Fruit fly (Drosophila melanogaster) whole organism, pupa: ENCODE data around the gene CG7120.

Experiments used
- CG10348 ChIP-seq: fragments of 200-800 bp; sonication (Bioruptor generic); IDR thresholded peaks from 2 replicates; pipeline ENCODE4 v1.3.6; 2022; ENCODE audit warnings: missing biosample characterization, missing genetic modification characterization
- CG12605 ChIP-seq: fragments of 200-800 bp; sonication (Bioruptor generic); IDR thresholded peaks from 2 replicates; pipeline ENCODE4 v1.3.6; 2022; ENCODE audit warnings: missing biosample characterization, missing genetic modification characterization
- CG13204 ChIP-seq: fragments of 200-800 bp; sonication (Bioruptor generic); optimal IDR thresholded peaks from 2 replicates; lab custom pipeline; 2018; ENCODE audit warnings: missing biosample characterization, mild to moderate bottlenecking, missing genetic modification characterization, moderate library complexity
- CG14655 ChIP-seq: fragments of 200-800 bp; sonication (Bioruptor generic); optimal IDR thresholded peaks from 3 replicates; lab custom pipeline; 2017; ENCODE audit warnings: mild to moderate bottlenecking, missing biosample characterization, missing genetic modification reagents, missing genetic modification characterization
- CG15710 ChIP-seq: fragments of 200-800 bp; sonication (Bioruptor generic); optimal IDR thresholded peaks from 2 replicates; lab custom pipeline; 2018; ENCODE audit warnings: missing biosample characterization, mild to moderate bottlenecking, missing genetic modification characterization, moderate library complexity
- CG17806 ChIP-seq: fragments of 200-800 bp; sonication (Bioruptor generic); optimal IDR thresholded peaks from 2 replicates; lab custom pipeline; 2018; ENCODE audit warnings: missing biosample characterization, mild to moderate bottlenecking, missing genetic modification characterization, moderate library complexity
- CG32121 ChIP-seq: fragments of 200-800 bp; sonication (Bioruptor generic); IDR thresholded peaks from 2 replicates; pipeline ENCODE4 v1.3.6; 2022; ENCODE audit warnings: missing biosample characterization, missing genetic modification characterization
- CG34367 ChIP-seq: fragments of 200-800 bp; sonication (Bioruptor generic); optimal IDR thresholded peaks from 2 replicates; lab custom pipeline; 2018; ENCODE audit warnings: missing biosample characterization, mild to moderate bottlenecking, missing genetic modification characterization
- CG4496 ChIP-seq: fragments of 200-800 bp; sonication (Bioruptor generic); IDR thresholded peaks from 3 replicates; pipeline ENCODE4 v1.3.6; 2022; ENCODE audit warnings: missing biosample characterization, missing genetic modification characterization
- CG8159 ChIP-seq: fragments of 200-800 bp; sonication (Bioruptor generic); optimal IDR thresholded peaks from 3 replicates; lab custom pipeline; 2018; ENCODE audit warnings: missing biosample characterization, mild to moderate bottlenecking, missing genetic modification characterization, moderate library complexity
- CG8301 ChIP-seq: fragments of 200-800 bp; sonication (Bioruptor generic); optimal IDR thresholded peaks from 2 replicates; lab custom pipeline; 2018; ENCODE audit warnings: missing biosample characterization, mild to moderate bottlenecking, missing genetic modification characterization
- CG9948 ChIP-seq: fragments of 200-800 bp; sonication (Bioruptor generic); optimal IDR thresholded peaks from 2 replicates; lab custom pipeline; 2018; ENCODE audit warnings: missing biosample characterization, mild to moderate bottlenecking, missing genetic modification characterization, moderate library complexity
- D1 ChIP-seq: fragments of 200-800 bp; sonication (Bioruptor generic); optimal IDR thresholded peaks from 2 replicates; lab custom pipeline; 2018; ENCODE audit warnings: missing biosample characterization, mild to moderate bottlenecking, missing genetic modification characterization, moderate library complexity
- EcR ChIP-seq: fragments of 200-800 bp; sonication (Bioruptor generic); optimal IDR thresholded peaks from 3 replicates; lab custom pipeline; 2019; ENCODE audit warnings: missing biosample characterization, missing genetic modification characterization, mild to moderate bottlenecking, moderate library complexity, missing genetic modification reagents
- Ets98B ChIP-seq: fragments of 200-800 bp; sonication (Bioruptor generic); IDR thresholded peaks from 2 replicates; pipeline ENCODE4 v1.3.6; 2022; ENCODE audit warnings: missing biosample characterization, missing genetic modification characterization
- Pif1A ChIP-seq: fragments of 200-800 bp; sonication (Bioruptor generic); optimal IDR thresholded peaks from 3 replicates; lab custom pipeline; 2016; ENCODE audit warnings: missing biosample characterization, missing genetic modification characterization
- Pif1B ChIP-seq: fragments of 200-800 bp; sonication (Bioruptor generic); optimal IDR thresholded peaks from 3 replicates; lab custom pipeline; 2016; ENCODE audit warnings: missing biosample characterization, missing genetic modification characterization
- Snoo ChIP-seq: fragments of 200-800 bp; sonication (Bioruptor generic); optimal IDR thresholded peaks from 3 replicates; lab custom pipeline; 2017; ENCODE audit warnings: missing biosample characterization, mild to moderate bottlenecking, missing genetic modification characterization, inconsistent platforms
- fd96Ca ChIP-seq: fragments of 200-800 bp; sonication (Bioruptor generic); IDR thresholded peaks from 3 replicates; pipeline ENCODE4 v1.3.6; 2022; ENCODE audit warnings: missing biosample characterization, missing genetic modification characterization
- gl ChIP-seq: fragments of 200-800 bp; sonication (Bioruptor generic); optimal IDR thresholded peaks from 2 replicates; lab custom pipeline; 2018; ENCODE audit warnings: missing biosample characterization, mild to moderate bottlenecking, missing genetic modification characterization
- rn ChIP-seq: fragments of 200-800 bp; sonication (Bioruptor generic); IDR thresholded peaks from 2 replicates; pipeline ENCODE4 v1.3.6; 2022; ENCODE audit warnings: missing biosample characterization, missing genetic modification characterization

The CG7120 gene

DNA sequence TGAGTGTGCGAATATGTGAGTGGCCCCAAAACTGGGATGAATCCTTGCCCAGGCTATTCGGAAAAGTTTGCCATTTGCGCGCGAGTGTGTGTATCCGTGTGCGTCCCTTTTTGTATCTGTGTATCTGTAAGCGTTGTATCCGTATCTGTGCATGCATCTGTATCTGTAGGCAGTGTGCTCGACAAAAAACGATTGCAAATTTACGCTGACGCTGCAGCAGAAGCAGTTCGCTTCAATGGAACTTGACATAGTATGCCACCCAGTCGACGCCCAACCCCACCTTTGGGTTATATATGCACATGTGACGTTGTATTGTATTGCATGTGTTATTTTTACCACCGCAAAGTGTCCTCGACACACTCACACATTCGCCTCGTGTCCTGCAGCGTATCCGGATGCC lies 387 bp downstream of the CG7120 start:
- no peak for TF ChIP-seq CG12605 (GFP tag; lab: Robert Waterston, UW)
- TF ChIP-seq CG4496 (GFP tag; lab: Robert Waterston, UW): no peak
- no peak for TF ChIP-seq CG34367 (tag; lab: Kevin White, UChicago)
- TF ChIP-seq CG15710: no peak
- TF ChIP-seq Ets98B (GFP tag; lab: Robert Waterston, UW): no peak
- TF ChIP-seq rn (GFP tag; lab: Robert Waterston, UW): no peak
- no peak for TF ChIP-seq CG8159 (tag; lab: Kevin White, UChicago)
- TF ChIP-seq CG17806 (tag; lab: Kevin White, UChicago): no peak
- TF ChIP-seq EcR (GFP tag; lab: Kevin White, UChicago): no peak
- no peak for TF ChIP-seq CG9948 (tag; lab: Kevin White, UChicago)
- TF ChIP-seq Snoo: no peak
- no peak for TF ChIP-seq fd96Ca (GFP tag; lab: Robert Waterston, UW)
- TF ChIP-seq CG13204: no peak
- no peak for TF ChIP-seq CG8301 (tag; lab: Kevin White, UChicago)
- TF ChIP-seq D1 (tag; lab: Kevin White, UChicago): no peak
- no peak for TF ChIP-seq CG10348 (GFP tag; lab: Robert Waterston, UW)
- no peak for TF ChIP-seq gl
- TF ChIP-seq CG32121: no peak
- TF ChIP-seq Pif1B (GFP tag; lab: Kevin White, UChicago): no peak
- TF ChIP-seq Pif1A: no peak

DNA sequence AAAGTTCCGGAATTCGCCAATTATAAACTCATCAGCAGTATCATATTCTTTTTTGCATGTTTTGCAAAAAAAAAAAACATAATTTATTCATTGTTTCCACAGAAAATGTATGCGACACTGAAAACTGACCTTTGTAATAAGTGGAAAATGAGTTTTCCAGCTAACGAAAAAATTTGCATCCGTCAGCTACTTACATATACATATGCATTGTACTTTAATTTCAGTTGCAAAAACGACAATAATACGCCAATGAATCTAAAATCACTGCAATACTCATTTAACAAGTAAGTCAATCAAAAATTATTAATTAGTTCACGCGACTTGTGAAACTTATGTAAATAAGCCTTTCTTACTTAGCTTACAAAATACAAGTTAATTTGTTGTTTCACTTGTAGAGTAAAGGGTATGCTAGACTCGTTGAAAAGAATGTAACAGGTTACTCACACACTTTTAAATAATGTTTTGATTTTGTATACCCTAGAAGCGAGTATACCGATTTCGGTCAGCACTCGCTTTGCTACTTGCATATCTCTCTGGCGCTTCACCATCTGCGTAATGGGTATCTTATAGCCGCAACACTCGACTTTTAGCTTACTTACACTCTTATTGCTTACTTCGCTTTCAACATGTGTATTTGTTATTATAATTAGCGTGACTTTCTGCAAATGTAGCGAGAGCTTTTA lies 3.1 kb downstream of the CG7120 start:
- TF ChIP-seq Pif1A (no peak), fd96Ca (GFP tag; lab: Robert Waterston, UW) (peak; percentile 86), Ets98B (GFP tag; lab: Robert Waterston, UW) (peak; percentile 84), rn (GFP tag; lab: Robert Waterston, UW) (peak; percentile 63; the same call in 1 of the 2 replicates), CG17806 (tag; lab: Kevin White, UChicago) (peak; percentile 77), CG9948 (tag; lab: Kevin White, UChicago) (peak; percentile 66), Snoo (peak; percentile 81), CG34367 (tag; lab: Kevin White, UChicago) (peak; percentile 72), CG12605 (GFP tag; lab: Robert Waterston, UW) (peak; percentile 65), gl (peak; percentile 75), D1 (tag; lab: Kevin White, UChicago) (no peak), EcR (GFP tag; lab: Kevin White, UChicago) (no peak), CG15710 (peak; percentile 84), Pif1B (GFP tag; lab: Kevin White, UChicago) (no peak), CG8159 (tag; lab: Kevin White, UChicago) (no peak), CG13204 (no peak), CG14655 (GFP tag; lab: Kevin White, UChicago) (no peak), CG8301 (tag; lab: Kevin White, UChicago) (no peak), CG10348 (GFP tag; lab: Robert Waterston, UW) (no peak), CG4496 (GFP tag; lab: Robert Waterston, UW) (peak; percentile 86), CG32121 (peak; percentile 86)

- no peak for TF ChIP-seq CG32121
- TF ChIP-seq CG4496 (GFP tag; lab: Robert Waterston, UW): peak; percentile 27; the same call in 1 of the 3 replicates
- no peak for TF ChIP-seq CG8159 (tag; lab: Kevin White, UChicago)
- TF ChIP-seq gl: no peak
- no peak for TF ChIP-seq EcR (GFP tag; lab: Kevin White, UChicago)
Measured at dm6 chr3L:8405123-8405522, 9.3 kb downstream of the CG7120 start, which contains the start of the genes Tpt, mkg-p and CG13667. TSS of gene Tpt (minus strand) at chr3L:8405277. TSS of gene mkg-p (minus strand) at chr3L:8405277. TSS of gene CG13667 (plus strand) at chr3L:8405454.

- TF ChIP-seq CG12605 (GFP tag; lab: Robert Waterston, UW) (no peak), CG15710 (peak; percentile 31), CG14655 (GFP tag; lab: Kevin White, UChicago) (no peak), CG9948 (tag; lab: Kevin White, UChicago) (no peak), EcR (GFP tag; lab: Kevin White, UChicago) (no peak), Pif1B (GFP tag; lab: Kevin White, UChicago) (no peak), CG8301 (tag; lab: Kevin White, UChicago) (no peak), fd96Ca (GFP tag; lab: Robert Waterston, UW) (no peak), CG17806 (tag; lab: Kevin White, UChicago) (no peak), CG13204 (no peak), Pif1A (no peak), Snoo (no peak), CG34367 (tag; lab: Kevin White, UChicago) (peak; percentile 32), D1 (tag; lab: Kevin White, UChicago) (no peak), CG10348 (GFP tag; lab: Robert Waterston, UW) (no peak), CG32121 (no peak), rn (GFP tag; lab: Robert Waterston, UW) (0 out of 2 replicates have a peak, but pooled peaks have one; percentile 10), CG8159 (tag; lab: Kevin White, UChicago) (no peak), gl (no peak), CG4496 (GFP tag; lab: Robert Waterston, UW) (no peak)
Measured at dm6 chr3L:8411439-8411897, 15.7 kb downstream of the CG7120 start, which contains the start of gene Exo70. TSS of gene Exo70 (plus strand) at chr3L:8411851.

- TF ChIP-seq fd96Ca (GFP tag; lab: Robert Waterston, UW) (no peak), CG13204 (no peak), Pif1B (GFP tag; lab: Kevin White, UChicago) (no peak), EcR (GFP tag; lab: Kevin White, UChicago) (no peak), CG8301 (tag; lab: Kevin White, UChicago) (no peak), CG32121 (no peak), CG34367 (tag; lab: Kevin White, UChicago) (no peak), D1 (tag; lab: Kevin White, UChicago) (no peak), gl (no peak), rn (GFP tag; lab: Robert Waterston, UW) (no peak), Snoo (no peak), CG17806 (tag; lab: Kevin White, UChicago) (no peak), CG10348 (GFP tag; lab: Robert Waterston, UW) (no peak), CG8159 (tag; lab: Kevin White, UChicago) (no peak), CG12605 (GFP tag; lab: Robert Waterston, UW) (no peak), CG4496 (GFP tag; lab: Robert Waterston, UW) (no peak), CG15710 (no peak), Pif1A (no peak), Ets98B (GFP tag; lab: Robert Waterston, UW) (no peak), CG9948 (tag; lab: Kevin White, UChicago) (no peak)
Measured at dm6 chr3L:8412725-8413124, 16.9 kb downstream of the CG7120 start, which contains the start of the genes Oseg1 and mtrm. TSS of gene Oseg1 (minus strand) at chr3L:8412825. TSS of gene mtrm (plus strand) at chr3L:8413012.
